Fruit fly (Drosophila melanogaster): ENCODE measurements around the gene RYa-R.
A peak's percentile ranks its signal among the peaks of the same experiment; 100 is the strongest.

The RYa-R gene

DNA sequence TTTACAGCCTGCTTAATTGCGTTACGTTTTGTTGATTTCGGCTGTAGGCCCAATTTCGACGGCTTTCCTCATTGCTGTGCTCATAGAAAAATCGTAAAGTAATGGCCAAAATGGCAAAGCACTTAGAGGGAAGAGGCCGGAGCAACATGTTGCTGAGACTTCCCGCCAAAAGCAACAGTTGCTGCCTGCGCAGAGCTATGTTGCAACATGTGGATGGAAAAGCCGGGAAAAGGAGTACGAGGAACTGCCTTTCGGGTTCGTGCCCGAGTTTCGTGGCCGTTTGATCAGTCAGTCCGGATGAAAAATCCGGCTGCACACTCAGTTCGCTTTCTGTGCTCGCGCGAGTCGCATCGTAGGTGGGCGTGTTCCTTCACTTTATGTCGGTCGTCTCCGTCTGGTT, at the start of gene RYa-R:
TSS of gene RYa-R (plus strand) at position 339 of the 400 bp plus-strand sequence.
- TF ChIP-seq CG8478 (optimal IDR thresholded peaks at IDR 0.05) (no peak), usp (GFP tag; optimal IDR thresholded peaks at IDR 0.05) (no peak), psq (optimal IDR thresholded peaks at IDR 0.05) (no peak)

DNA sequence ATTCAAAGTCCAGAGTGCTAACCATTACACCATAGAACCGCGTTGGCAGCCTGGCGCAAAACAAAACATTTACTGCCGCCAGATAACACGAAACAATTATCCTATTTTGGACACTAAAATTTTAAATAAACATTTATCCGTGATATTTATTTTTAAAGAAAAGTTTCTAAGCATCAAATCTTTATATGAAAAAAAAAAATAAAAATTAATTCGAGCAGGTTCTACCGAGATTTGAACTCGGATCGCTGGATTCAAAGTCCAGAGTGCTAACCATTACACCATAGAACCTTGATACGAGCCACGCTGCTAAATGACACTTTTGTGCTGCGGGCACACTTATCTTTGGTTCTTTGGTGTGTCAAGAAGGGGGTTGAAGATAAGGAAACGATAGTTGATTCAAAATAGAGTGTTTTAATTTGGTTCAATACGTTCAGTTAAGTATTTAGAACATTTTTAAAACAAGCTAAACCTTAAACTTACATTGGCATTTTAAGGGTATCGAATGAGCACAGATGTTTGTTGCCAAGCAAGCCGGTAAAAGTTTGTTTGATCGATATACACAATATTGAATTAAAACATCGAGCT, 49.4 kb upstream of the RYa-R start, which contains the start of gene Spag1:
TSS of gene Spag1 (plus strand) at position 535 of the 585 bp plus-strand sequence.
- TF ChIP-seq EcR (GFP tag; optimal IDR thresholded peaks at IDR 0.05) (no peak), Dll (optimal IDR thresholded peaks at IDR 0.05) (no peak), psq (optimal IDR thresholded peaks at IDR 0.05) (no peak), usp (GFP tag; optimal IDR thresholded peaks at IDR 0.05) (no peak), CG8478 (optimal IDR thresholded peaks at IDR 0.05) (no peak), pan (optimal IDR thresholded peaks at IDR 0.05) (no peak)

DNA sequence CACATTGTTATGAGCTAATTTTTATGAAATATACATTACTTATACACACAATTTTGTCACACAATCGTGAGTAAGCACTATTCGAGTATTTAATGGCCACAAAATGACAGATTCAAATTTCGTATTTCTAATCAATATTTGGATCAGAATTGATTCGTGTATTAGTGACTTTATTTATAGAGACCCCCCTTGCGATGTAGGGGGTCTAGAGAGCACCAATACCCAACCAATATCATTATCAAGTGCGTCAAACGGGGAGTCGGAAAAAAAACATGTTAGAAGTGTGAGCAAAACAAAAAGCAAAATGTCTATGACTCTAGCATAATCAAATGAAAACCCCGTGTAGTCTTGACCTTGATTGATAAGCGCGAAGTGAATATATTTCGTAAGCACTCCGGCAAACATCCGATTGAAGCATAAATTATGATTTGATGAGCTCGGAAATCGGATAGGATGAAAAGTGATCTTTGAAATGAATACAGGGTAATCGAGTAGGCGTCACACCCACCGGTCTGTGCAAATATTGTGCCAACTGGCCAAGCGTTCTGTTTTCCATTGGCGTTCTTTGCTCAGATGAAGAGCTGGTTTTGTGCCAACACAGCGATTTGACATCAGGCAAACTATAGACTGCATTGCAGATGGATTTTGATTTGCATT, 44.5 kb upstream of the RYa-R start:
- TF ChIP-seq EcR (GFP tag; optimal IDR thresholded peaks at IDR 0.05) (no peak), psq (optimal IDR thresholded peaks at IDR 0.05) (no peak), pan (optimal IDR thresholded peaks at IDR 0.05) (no peak), usp (GFP tag; optimal IDR thresholded peaks at IDR 0.05) (no peak), Dll (optimal IDR thresholded peaks at IDR 0.05) (no peak), CG8478 (optimal IDR thresholded peaks at IDR 0.05) (no peak)

DNA sequence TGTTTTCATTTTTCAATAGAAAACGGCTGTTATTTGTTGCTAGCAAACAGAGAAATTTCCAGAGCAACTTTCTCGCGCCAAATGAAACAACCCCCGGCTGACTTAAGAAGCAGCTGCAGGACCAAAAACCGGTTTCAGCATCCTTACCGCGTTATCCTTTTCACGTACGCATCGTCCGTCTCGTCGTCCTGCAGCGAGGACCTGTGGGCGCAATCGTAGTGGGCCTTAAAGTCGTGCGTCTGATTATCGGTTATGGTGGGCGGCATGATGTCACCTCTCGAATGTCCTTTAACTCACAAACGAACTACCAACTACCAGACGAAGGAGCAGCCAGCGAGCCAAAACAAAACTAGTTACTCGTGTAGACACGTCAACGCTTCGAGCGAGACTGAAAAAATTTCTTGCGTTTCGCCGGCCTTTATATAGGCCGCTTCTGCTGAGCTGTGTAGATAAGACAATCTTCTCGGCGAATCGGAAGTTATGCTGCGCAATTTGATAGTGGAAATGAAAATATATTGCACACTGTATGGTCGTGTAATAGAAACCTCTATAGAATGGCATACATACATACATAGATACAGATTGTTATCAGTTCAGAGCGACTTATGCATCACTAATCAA, 43.8 kb upstream of the RYa-R start:
- TF ChIP-seq EcR (GFP tag; optimal IDR thresholded peaks at IDR 0.05) = no peak
- TF ChIP-seq Dll (optimal IDR thresholded peaks at IDR 0.05) = no peak

DNA sequence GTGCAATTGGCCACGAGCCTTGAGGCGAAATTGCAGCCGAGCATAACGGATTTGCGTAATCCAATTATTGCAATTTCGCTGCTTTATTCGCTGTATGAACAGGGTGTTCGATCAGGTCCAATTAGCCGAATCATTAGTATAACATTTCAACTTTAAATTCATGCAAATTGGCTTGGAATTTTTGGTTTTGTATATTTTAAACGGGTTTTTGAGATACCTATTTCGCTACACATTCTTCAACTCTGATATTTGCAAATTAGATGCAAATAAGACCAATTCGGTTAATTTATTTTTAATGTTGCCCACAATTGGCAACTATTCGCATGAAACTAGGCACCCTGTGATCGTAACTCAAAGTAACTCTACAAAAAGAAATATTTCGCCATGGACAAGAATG, 43.3 kb upstream of the RYa-R start:
- TF ChIP-seq psq (optimal IDR thresholded peaks at IDR 0.05) (no peak), CG8478 (optimal IDR thresholded peaks at IDR 0.05) (no peak), usp (GFP tag; optimal IDR thresholded peaks at IDR 0.05) (no peak), Dll (optimal IDR thresholded peaks at IDR 0.05) (no peak), pan (optimal IDR thresholded peaks at IDR 0.05) (no peak), EcR (GFP tag; optimal IDR thresholded peaks at IDR 0.05) (no peak)

DNA sequence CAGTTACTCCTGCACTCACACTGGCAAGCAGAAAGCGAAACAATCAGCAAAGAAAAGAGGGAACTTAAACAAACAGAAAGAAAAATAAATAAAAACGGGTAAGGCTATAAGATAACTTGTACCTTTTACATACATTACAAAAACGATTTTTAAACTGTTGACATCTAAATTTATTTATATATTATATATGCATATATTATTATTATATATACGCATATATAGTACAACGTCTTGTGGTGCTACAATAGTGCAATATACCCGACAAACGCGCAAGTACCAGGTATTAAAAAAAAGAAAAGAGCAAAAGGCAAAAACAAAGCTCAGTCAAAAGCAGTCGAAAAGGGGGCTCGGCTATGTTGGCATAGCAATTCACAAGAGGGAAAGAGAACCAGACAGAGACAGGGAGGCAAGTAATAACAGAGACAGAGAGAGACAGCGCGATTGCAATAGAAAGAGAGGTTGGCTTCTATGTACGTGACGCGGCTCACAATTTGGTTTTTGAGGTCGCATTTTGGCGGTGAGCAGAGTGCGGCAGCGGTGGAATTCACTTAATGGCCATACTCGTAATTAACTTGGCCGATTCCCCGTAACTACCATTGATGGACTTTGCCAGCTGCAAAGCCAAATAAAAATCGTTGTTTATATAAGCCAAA, 42.6 kb upstream of the RYa-R start:
- peak; percentile 44 for TF ChIP-seq CG8478 (optimal IDR thresholded peaks at IDR 0.05)
- peak; percentile 71 for TF ChIP-seq pan (optimal IDR thresholded peaks at IDR 0.05)
- no peak for TF ChIP-seq EcR (GFP tag; optimal IDR thresholded peaks at IDR 0.05)

DNA sequence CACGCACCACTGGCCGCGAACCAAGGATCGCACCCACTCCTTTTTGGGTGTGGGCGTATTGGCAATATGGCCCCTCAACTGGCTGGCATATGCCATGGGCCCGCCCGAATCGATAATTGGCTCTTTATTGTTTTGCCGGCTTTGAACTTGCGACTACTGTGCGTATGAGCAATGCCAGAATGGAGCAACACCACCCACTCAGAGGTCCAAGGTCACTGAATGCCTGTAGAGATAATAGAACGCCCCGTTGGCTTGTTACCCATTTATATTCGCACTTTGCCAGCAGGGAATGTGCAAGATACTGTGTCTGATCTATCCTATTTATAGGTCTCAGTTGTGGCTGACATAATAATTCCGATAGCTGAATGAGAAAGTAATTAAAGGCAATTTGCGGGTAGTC, 41.3 kb upstream of the RYa-R start:
- TF ChIP-seq pan (optimal IDR thresholded peaks at IDR 0.05) (no peak), CG8478 (optimal IDR thresholded peaks at IDR 0.05) (no peak), psq (optimal IDR thresholded peaks at IDR 0.05) (no peak), usp (GFP tag; optimal IDR thresholded peaks at IDR 0.05) (no peak), Dll (optimal IDR thresholded peaks at IDR 0.05) (no peak), EcR (GFP tag; optimal IDR thresholded peaks at IDR 0.05) (no peak)

DNA sequence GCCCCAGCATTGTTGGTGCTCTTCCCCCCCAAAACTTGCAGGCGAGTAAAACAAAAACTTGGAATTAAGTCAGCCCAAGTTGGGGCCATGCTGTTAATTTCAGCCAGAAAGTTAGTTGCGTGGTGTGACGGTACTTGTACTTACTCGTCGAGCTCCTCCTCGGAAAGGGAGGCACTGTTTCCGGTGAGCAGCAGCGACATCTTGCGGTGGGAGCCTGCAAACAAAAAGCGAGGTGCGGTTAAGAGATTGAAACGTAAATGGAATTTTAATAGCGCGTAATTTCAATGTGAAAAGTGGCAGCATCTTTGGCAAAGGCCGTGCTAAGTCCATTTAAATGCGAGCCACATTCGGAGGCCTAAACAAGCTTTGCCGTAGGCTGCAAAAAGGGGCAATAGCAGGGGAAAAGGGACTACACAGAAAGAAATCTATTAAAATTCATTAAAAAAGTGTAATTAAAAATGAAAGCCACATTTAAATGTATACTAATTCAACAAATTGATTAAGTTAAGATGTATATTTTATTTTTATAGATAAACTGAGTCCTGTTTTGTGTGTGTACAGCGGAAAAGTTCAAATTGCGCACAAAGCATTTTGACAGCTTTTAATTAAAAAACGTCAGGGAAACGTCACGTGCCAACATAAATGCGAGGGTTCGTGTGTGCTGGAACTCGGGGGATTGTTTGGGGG, 40.3 kb upstream of the RYa-R start:
- TF ChIP-seq CG8478 (optimal IDR thresholded peaks at IDR 0.05) (no peak), psq (optimal IDR thresholded peaks at IDR 0.05) (no peak), Dll (optimal IDR thresholded peaks at IDR 0.05) (no peak), pan (optimal IDR thresholded peaks at IDR 0.05) (no peak), EcR (GFP tag; optimal IDR thresholded peaks at IDR 0.05) (no peak), usp (GFP tag; optimal IDR thresholded peaks at IDR 0.05) (no peak)

DNA sequence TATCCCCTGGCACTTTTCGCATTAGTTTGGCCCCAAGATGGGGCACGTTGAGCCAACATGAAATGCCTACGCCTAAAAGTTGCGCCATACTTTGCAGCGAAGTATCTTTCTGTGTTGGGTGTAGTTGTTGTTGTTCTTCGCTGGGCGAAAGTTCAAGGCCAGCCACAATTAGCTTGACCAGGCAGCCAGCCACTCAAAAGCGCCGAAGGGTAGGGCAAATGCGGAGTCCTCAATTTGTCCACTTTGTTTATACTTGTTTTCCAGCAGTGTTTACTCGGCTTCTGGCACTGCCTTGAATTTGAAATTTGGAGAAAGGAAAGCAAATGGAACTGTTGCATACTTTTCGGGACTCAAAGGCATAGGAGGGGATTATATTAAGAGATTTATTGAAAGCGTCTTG, 39.6 kb upstream of the RYa-R start:
- TF ChIP-seq EcR (GFP tag; optimal IDR thresholded peaks at IDR 0.05) (no peak), pan (optimal IDR thresholded peaks at IDR 0.05) (no peak), Dll (optimal IDR thresholded peaks at IDR 0.05) (no peak), usp (GFP tag; optimal IDR thresholded peaks at IDR 0.05) (no peak), CG8478 (optimal IDR thresholded peaks at IDR 0.05) (no peak), psq (optimal IDR thresholded peaks at IDR 0.05) (no peak)

DNA sequence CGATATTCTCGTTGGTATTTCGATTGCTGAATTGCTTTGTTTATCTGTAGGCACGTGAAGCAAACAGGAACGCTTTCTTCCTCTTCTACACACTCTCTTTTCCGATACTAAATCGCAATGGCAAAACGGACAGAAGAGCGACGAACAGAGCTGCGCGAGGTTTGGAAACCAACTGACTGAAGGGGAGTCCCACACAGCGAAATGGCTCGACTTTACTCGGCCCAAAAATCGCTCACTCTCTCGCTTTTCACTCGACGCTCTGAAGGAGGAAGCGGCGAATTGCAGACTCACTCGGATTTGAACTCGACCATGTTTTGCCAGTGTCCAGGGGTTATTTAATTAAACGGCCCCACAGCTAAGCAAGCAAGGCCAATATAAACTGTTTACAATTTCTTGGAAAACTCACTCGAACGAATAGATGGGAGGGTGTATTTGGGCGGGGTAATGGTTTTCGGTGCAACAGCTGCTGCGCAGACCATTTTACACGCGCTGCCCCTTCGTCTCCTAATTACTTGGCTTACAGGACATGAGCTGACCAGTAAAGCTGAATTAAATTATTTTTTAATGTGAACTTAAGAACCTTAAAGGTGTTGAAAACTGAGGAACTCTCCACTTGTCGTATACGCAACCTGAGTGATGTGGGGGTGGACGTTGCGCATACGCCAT, 38.3 kb upstream of the RYa-R start, which contains the start of gene CG6330:
TSS of gene CG6330 (minus strand) at position 178 of the 666 bp plus-strand sequence.
- TF ChIP-seq psq (optimal IDR thresholded peaks at IDR 0.05) = no peak
- TF ChIP-seq CG8478 (optimal IDR thresholded peaks at IDR 0.05) = no peak
- TF ChIP-seq usp (GFP tag; optimal IDR thresholded peaks at IDR 0.05) = no peak
- no peak for TF ChIP-seq EcR (GFP tag; optimal IDR thresholded peaks at IDR 0.05)
- TF ChIP-seq pan (optimal IDR thresholded peaks at IDR 0.05) = no peak
- TF ChIP-seq Dll (optimal IDR thresholded peaks at IDR 0.05) = no peak

DNA sequence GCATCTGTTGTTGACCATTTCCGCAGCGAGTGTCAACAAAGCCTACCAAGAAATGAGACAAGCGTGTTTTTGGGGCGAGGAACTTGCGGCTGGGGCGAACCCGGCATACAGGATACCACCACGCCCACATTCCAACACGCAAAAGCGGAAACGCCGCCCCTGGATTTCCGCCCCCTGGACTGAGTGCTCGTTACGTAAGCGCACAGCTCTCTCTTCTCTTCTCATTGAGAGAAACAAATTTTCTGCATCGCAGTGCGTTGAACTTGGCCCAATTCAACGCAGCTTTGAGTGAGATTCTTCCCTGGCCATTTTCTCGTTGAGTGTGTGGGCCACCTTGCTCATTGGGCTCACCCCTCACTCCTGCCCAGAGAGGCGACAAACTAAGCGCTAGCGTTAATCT, 36.3 kb upstream of the RYa-R start:
- no peak for TF ChIP-seq CG8478 (optimal IDR thresholded peaks at IDR 0.05)
- no peak for TF ChIP-seq Dll (optimal IDR thresholded peaks at IDR 0.05)
- TF ChIP-seq usp (GFP tag; optimal IDR thresholded peaks at IDR 0.05) = no peak
- TF ChIP-seq EcR (GFP tag; optimal IDR thresholded peaks at IDR 0.05) = peak in 1 of 2 experiments; percentile 62
- TF ChIP-seq psq (optimal IDR thresholded peaks at IDR 0.05) = no peak

Data from whole organism.